Worm (Caenorhabditis elegans) whole organism, midembryonic: ENCODE measurements around the gene srv-25.
"Not testable (repeated sequence)": the region's sequence is repeated elsewhere in the genome, so short reads cannot be mapped to it uniquely, and the experiment has no call there.

Experiments used
- T22C8.4 ChIP-seq: fragments of 200-800 bp; sonication (Bioruptor generic); IDR thresholded peaks from 2 replicates; pipeline ENCODE4 v1.3.6; 2022; ENCODE audit warnings: missing genetic modification characterization, missing compliant biosample characterization
- cog-1 ChIP-seq: sonication (generic microtip); optimal IDR thresholded peaks from 2 replicates; lab custom pipeline; 2016; ENCODE audit warnings: missing genetic modification characterization, missing compliant biosample characterization
- flt-1 ChIP-seq: fragments of 200-800 bp; sonication (Bioruptor generic); IDR thresholded peaks from 2 replicates; pipeline ENCODE4 v1.3.6; 2022; ENCODE audit warnings: missing genetic modification characterization, missing compliant biosample characterization
- klf-2 ChIP-seq: fragments of 200-800 bp; sonication (Bioruptor generic); conservative IDR thresholded peaks from 2 replicates; pipeline ENCODE4 v1.3.6; 2022; ENCODE audit warnings: missing genetic modification reagents, missing genetic modification characterization, missing compliant biosample characterization
- med-1 ChIP-seq: sonication (generic microtip); optimal IDR thresholded peaks from 2 replicates; lab custom pipeline; 2017; ENCODE audit warnings: missing genetic modification characterization, mild to moderate bottlenecking, missing compliant biosample characterization, antibody characterized with exemption, missing genetic modification reagents; ENCODE audit not compliant: insufficient read depth
- ref-1 ChIP-seq: fragments of 200-800 bp; sonication (Bioruptor generic); conservative IDR thresholded peaks from 2 replicates; pipeline ENCODE4 v1.3.6; 2022; ENCODE audit warnings: missing genetic modification reagents, missing genetic modification characterization, missing compliant biosample characterization
- tab-1 ChIP-seq: fragments of 200-800 bp; sonication (Bioruptor generic); IDR thresholded peaks from 2 replicates; pipeline ENCODE4 v1.3.6; 2022; ENCODE audit warnings: missing genetic modification characterization, missing compliant biosample characterization
- ztf-23 ChIP-seq: fragments of 200-800 bp; sonication (Bioruptor generic); IDR thresholded peaks from 2 replicates; pipeline ENCODE4 v1.3.6; 2022; ENCODE audit warnings: missing genetic modification reagents, missing genetic modification characterization, missing compliant biosample characterization
- ztf-29 ChIP-seq: fragments of 200-800 bp; sonication (Bioruptor generic); IDR thresholded peaks from 2 replicates; pipeline ENCODE4 v1.3.6; 2022; ENCODE audit warnings: missing genetic modification reagents, missing genetic modification characterization, missing compliant biosample characterization

The srv-25 gene

DNA sequence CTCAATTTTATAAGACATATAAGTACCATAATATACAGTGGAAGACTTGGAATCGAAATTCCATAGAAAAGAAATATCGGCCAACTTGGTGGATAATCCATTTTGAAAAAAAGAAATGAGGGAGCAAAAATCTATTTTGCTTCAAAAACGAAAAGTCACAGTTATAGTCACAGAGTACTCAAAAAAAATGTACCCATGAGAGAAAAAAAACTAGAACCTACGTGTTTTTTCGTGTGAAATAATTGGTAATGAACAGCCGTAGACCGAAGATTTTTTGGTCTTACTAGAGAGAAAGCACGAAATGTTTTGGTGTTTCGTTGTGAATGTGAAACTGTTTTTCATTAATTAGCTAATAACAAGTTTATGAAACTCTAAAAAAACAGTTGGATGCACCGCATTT, 34.2 kb downstream of the srv-25 start, which contains the start of gene srv-30:
TSS of gene srv-30 (minus strand) at position 101 of the 400 bp plus-strand sequence.
- TF ChIP-seq klf-2: no peak
- TF ChIP-seq med-1: no peak
- TF ChIP-seq ztf-29 (GFP tag; lab: Robert Waterston, UW): no peak
- TF ChIP-seq ref-1 (GFP tag; lab: Robert Waterston, UW): no peak
- TF ChIP-seq T22C8.4 (GFP tag; lab: Robert Waterston, UW): no peak
- no peak for TF ChIP-seq ztf-23 (GFP tag; lab: Robert Waterston, UW)
- TF ChIP-seq tab-1 (GFP tag; lab: Robert Waterston, UW): no peak
- no peak for TF ChIP-seq flt-1 (GFP tag; lab: Robert Waterston, UW)
- TF ChIP-seq cog-1 (tag; lab: Kevin White, UChicago): no peak

DNA sequence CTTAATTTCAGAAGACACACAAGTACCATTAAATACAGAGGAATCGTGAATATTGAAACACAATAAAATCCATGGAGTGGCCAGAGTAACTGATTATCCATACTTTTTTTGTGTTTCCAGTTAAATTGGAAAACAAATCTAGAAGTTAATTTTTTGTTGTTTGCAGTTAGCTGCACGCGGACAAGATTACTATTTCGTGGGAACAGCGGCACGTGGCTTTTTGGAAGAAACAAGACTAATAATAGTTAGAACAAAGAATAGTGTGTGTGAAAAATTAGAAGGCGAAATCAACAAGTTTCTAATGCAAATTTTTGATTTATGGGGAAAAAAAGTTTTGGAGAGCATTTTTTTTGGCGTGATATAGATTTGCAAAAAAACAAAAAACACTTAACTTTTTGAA, 37.0 kb downstream of the srv-25 start, which contains the start of gene srv-29:
TSS of gene srv-29 (minus strand) at position 101 of the 400 bp plus-strand sequence.
- TF ChIP-seq ztf-29 (GFP tag; lab: Robert Waterston, UW): no peak
- no peak for TF ChIP-seq ztf-23 (GFP tag; lab: Robert Waterston, UW)
- TF ChIP-seq tab-1 (GFP tag; lab: Robert Waterston, UW): no peak
- no peak for TF ChIP-seq klf-2
- no peak for TF ChIP-seq cog-1 (tag; lab: Kevin White, UChicago)
- no peak for TF ChIP-seq T22C8.4 (GFP tag; lab: Robert Waterston, UW)
- no peak for TF ChIP-seq med-1
- no peak for TF ChIP-seq flt-1 (GFP tag; lab: Robert Waterston, UW)

DNA sequence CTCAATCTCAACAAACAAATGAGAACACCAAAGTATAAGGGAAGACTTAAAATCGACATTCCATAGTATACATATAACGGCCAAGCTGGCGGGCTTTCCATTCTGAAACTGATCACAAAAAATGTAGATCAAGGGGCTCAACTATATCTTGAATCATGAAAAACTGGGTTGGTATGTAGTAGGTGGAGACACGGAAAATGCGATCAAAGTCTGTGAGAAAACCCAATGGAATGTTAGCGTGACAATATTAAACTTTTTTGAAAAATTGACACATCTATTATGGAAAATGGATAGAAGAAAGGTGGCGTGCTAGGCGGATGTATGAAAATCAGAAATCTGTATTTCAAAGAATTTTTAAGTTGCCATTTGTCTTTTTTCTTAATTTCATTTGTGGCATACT, 40.3 kb downstream of the srv-25 start, which contains the start of gene srv-28:
TSS of gene srv-28 (minus strand) at position 101 of the 400 bp plus-strand sequence.
- no peak for TF ChIP-seq med-1
- no peak for TF ChIP-seq T22C8.4 (GFP tag; lab: Robert Waterston, UW)
- no peak for TF ChIP-seq cog-1 (tag; lab: Kevin White, UChicago)
- TF ChIP-seq ztf-23 (GFP tag; lab: Robert Waterston, UW): no peak
- TF ChIP-seq ztf-29 (GFP tag; lab: Robert Waterston, UW): no peak
- TF ChIP-seq tab-1 (GFP tag; lab: Robert Waterston, UW): no peak
- no peak for TF ChIP-seq ref-1 (GFP tag; lab: Robert Waterston, UW)
- no peak for TF ChIP-seq klf-2
- TF ChIP-seq flt-1 (GFP tag; lab: Robert Waterston, UW): no peak

DNA sequence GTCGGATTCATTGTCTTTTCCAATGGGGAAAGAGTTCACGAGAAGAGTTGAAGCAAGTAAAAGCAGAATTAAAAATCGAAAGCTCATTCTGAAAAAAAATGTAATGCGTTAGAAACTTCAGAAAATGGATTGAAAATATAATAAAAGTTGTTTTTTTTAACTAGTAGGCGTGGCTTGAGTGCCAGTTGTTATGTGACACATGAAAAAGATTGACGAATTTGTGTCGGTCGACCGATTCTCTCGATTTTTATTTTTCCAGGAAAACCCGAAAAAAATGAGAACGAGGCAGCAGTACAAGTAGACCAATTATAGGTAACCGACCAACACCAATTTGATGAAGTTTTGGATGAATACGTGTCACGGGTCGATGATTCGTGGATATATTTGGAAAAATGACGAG, 43.8 kb downstream of the srv-25 start, which contains the start of gene nlp-16:
TSS of gene nlp-16 (minus strand) at position 101 of the 400 bp plus-strand sequence.
- TF ChIP-seq T22C8.4 (GFP tag; lab: Robert Waterston, UW): no peak
- TF ChIP-seq med-1: no peak
- TF ChIP-seq klf-2: no peak
- no peak for TF ChIP-seq ztf-23 (GFP tag; lab: Robert Waterston, UW)

DNA sequence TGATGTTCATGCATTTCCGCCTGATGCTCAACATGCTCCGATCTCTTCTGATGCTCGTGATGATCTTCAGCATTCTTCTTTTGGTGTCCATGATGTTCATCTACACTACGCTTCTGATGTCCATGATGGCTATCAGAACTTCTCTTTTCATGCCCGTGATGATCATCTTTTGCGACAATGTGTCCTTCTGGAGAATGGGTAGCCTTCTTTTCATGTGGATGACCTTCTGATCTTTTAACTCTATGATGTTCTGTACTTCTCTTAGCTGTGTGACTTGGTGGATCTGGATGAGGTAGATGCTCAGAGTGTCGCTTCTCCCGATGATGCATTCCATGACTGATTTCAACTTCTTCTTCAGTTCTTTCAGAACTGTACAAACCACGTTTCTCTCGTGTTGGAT, 44.6 kb downstream of the srv-25 start:
- TF ChIP-seq ztf-29 (GFP tag; lab: Robert Waterston, UW): no peak
- no peak for TF ChIP-seq cog-1 (tag; lab: Kevin White, UChicago)
- no peak for TF ChIP-seq ztf-23 (GFP tag; lab: Robert Waterston, UW)
- TF ChIP-seq flt-1 (GFP tag; lab: Robert Waterston, UW): no peak
- TF ChIP-seq ref-1 (GFP tag; lab: Robert Waterston, UW): no peak
- TF ChIP-seq klf-2: no peak
- no peak for TF ChIP-seq med-1
- TF ChIP-seq T22C8.4 (GFP tag; lab: Robert Waterston, UW): no peak
- TF ChIP-seq tab-1 (GFP tag; lab: Robert Waterston, UW): no peak

DNA sequence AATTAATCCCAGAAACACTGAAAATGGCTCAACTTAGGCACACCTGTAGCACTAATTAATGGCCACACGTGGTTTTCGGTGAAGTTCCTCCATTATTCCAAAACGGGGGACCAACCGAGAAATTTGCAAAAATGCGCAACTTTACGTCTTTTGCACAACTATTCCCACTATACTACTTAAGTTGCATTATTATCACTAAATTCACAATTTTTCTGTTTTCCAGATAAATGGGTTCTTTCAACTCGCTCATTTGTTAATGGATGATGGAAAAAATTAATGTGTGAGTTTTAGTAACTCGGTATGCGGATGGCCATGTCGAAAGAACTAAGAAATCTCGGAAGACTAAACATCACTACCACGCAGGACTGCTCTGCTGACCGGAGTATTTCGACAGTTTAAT, 48.9 kb downstream of the srv-25 start, which contains the start of gene T13A10.64:
TSS of gene T13A10.64 (plus strand) at position 301 of the 400 bp plus-strand sequence.
- TF ChIP-seq med-1: no peak
- no peak for TF ChIP-seq T22C8.4 (GFP tag; lab: Robert Waterston, UW)
- TF ChIP-seq ref-1 (GFP tag; lab: Robert Waterston, UW): no peak
- TF ChIP-seq ztf-29 (GFP tag; lab: Robert Waterston, UW): no peak
- TF ChIP-seq cog-1 (tag; lab: Kevin White, UChicago): no peak

DNA sequence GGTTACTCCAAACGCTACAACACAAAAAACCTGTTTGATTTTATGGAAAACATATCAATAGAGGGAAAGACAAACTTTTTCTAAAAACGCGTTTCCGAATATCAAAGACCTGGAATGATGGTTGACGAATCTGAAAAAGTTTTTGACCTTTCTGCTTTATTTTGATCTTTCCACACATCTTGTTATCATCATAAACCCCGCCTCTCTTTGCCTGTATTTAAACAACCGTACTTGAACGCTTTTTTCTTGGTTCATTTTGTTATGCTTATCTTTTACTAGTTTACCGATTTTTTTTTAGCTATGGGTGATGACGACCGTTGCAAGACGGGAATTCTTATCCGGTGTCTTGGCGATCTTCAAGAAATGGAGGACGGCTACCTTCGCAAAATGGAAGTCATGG, 50.5 kb downstream of the srv-25 start, which contains the start of gene T13A10.2:
TSS of gene T13A10.2 (plus strand) at position 301 of the 400 bp plus-strand sequence.
- not testable (repeated sequence) for TF ChIP-seq T22C8.4 (GFP tag; lab: Robert Waterston, UW); cog-1 (tag; lab: Kevin White, UChicago); med-1
